Worm (Caenorhabditis elegans) whole organism, midembryonic: Measurements from ENCODE around the gene T05C12.15.

Source experiments
- flt-1 ChIP-seq: fragments of 200-800 bp; sonication (Bioruptor generic); IDR thresholded peaks from 2 replicates; pipeline ENCODE4 v1.3.6; 2022; ENCODE audit warnings: missing genetic modification characterization, missing compliant biosample characterization
- klf-2 ChIP-seq: fragments of 200-800 bp; sonication (Bioruptor generic); conservative IDR thresholded peaks from 2 replicates; pipeline ENCODE4 v1.3.6; 2022; ENCODE audit warnings: missing genetic modification reagents, missing genetic modification characterization, missing compliant biosample characterization
- med-1 ChIP-seq: sonication (generic microtip); optimal IDR thresholded peaks from 2 replicates; lab custom pipeline; 2017; ENCODE audit warnings: missing genetic modification characterization, mild to moderate bottlenecking, missing compliant biosample characterization, antibody characterized with exemption, missing genetic modification reagents; ENCODE audit not compliant: insufficient read depth
- tab-1 ChIP-seq: fragments of 200-800 bp; sonication (Bioruptor generic); IDR thresholded peaks from 2 replicates; pipeline ENCODE4 v1.3.6; 2022; ENCODE audit warnings: missing genetic modification characterization, missing compliant biosample characterization
- ztf-29 ChIP-seq: fragments of 200-800 bp; sonication (Bioruptor generic); IDR thresholded peaks from 2 replicates; pipeline ENCODE4 v1.3.6; 2022; ENCODE audit warnings: missing genetic modification reagents, missing genetic modification characterization, missing compliant biosample characterization

- TF ChIP-seq flt-1 (no peak), med-1 (GFP tag; lab: Kevin White, UChicago) (no peak), tab-1 (GFP tag; lab: Robert Waterston, UW) (no peak), ztf-29 (GFP tag; lab: Robert Waterston, UW) (no peak), klf-2 (no peak)
Measured at ce11 chrII:8124867-8125266, 44.5 kb upstream of the T05C12.15 start, which contains the start of gene ire-1.
